Worm (Caenorhabditis elegans): ENCODE measurements around the gene F54D1.1.

DNA sequence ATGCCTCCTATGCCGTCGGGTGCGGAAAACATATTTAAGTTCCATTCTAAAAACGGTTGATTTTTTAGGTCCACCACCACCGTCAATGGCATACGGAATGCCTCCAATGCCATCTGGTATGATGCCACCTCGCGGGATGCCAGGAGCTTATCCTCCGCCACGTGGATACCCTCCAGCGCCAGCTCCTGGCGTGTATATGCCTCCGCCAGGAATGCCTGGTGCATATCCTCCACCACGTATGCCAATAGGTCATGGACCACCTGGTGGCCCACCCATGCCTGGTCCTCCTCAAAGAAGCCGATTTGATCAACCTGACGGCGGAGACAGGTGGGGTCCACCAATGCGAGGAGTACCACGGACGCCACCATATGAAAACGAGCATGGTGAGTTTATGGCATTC, 49.8 kb downstream of the F54D1.1 start:
- no peak for TF ChIP-seq snpc-4 (tag; optimal IDR thresholded peaks at IDR 0.05)
- no peak for TF ChIP-seq ama-1 (optimal IDR thresholded peaks at IDR 0.05)
- no peak for TF ChIP-seq nhr-19 (GFP tag; conservative IDR thresholded peaks at IDR 0.05)
- no peak for TF ChIP-seq ztf-4 (tag; optimal IDR thresholded peaks at IDR 0.05)
- no peak for TF ChIP-seq lin-15B (tag; optimal IDR thresholded peaks at IDR 0.05)
- no peak for TF ChIP-seq efl-1 (optimal IDR thresholded peaks at IDR 0.05)
- TF ChIP-seq efl-1 (GFP tag; optimal IDR thresholded peaks at IDR 0.05 in 1 of 2): no peak
- no peak for TF ChIP-seq lin-39 (tag; optimal IDR thresholded peaks at IDR 0.05)
- TF ChIP-seq pqm-1 (tag; optimal IDR thresholded peaks at IDR 0.05): no peak
- TF ChIP-seq tbx-2 (tag; optimal IDR thresholded peaks at IDR 0.05): no peak
- TF ChIP-seq tlp-1 (tag; optimal IDR thresholded peaks at IDR 0.05): no peak
- no peak for TF ChIP-seq nhr-77 (tag; optimal IDR thresholded peaks at IDR 0.05)

Measured in whole organism, L1 larva.